Fruit fly (Drosophila melanogaster) whole organism, prepupa: ENCODE results near the gene CG17129.

Experiments used
- CG32006 ChIP-seq: fragments of 200-800 bp; sonication (Bioruptor generic); optimal IDR thresholded peaks from 3 replicates; lab custom pipeline; 2017; ENCODE audit warnings: missing biosample characterization, mild to moderate bottlenecking, missing genetic modification characterization
- CG8119 ChIP-seq: fragments of 200-800 bp; sonication (Bioruptor generic); IDR thresholded peaks from 3 replicates; pipeline ENCODE4 v1.3.6; 2022; ENCODE audit warnings: missing biosample characterization, missing genetic modification characterization
- fkh ChIP-seq: fragments of 200-800 bp; sonication (Bioruptor generic); optimal IDR thresholded peaks from 3 replicates; lab custom pipeline; 2017; ENCODE audit warnings: missing biosample characterization, mild to moderate bottlenecking, missing genetic modification characterization, moderate library complexity

- TF ChIP-seq fkh (GFP tag; lab: Kevin White, UChicago) (peak; percentile 94), CG32006 (GFP tag; lab: Kevin White, UChicago) (no peak), CG8119 (GFP tag; lab: Robert Waterston, UW) (no peak; the same call in 2 of the 3 replicates)
These were observed 50.7 kb downstream of the CG17129 start for dm6 chr3L:629353-629915.
